Worm (Caenorhabditis elegans) whole organism, L3 larva: ENCODE results near the gene T24D5.2.

Source experiments
- R02D3.7 ChIP-seq: fragments of 150-350 bp; optimal IDR thresholded peaks from 2 replicates; lab custom pipeline; 2014; ENCODE audit warnings: missing biosample characterization, missing genetic modification characterization
- ZK546.5 ChIP-seq: sonication (generic microtip); optimal IDR thresholded peaks from 2 replicates; lab custom pipeline; 2017; ENCODE audit warnings: missing biosample characterization, missing genetic modification characterization
- aly-2 ChIP-seq: fragments of 150-350 bp; optimal IDR thresholded peaks from 2 replicates; lab custom pipeline; 2014; ENCODE audit warnings: missing biosample characterization, missing genetic modification characterization
- ama-1 ChIP-seq: fragments of 150-350 bp; optimal IDR thresholded peaks from 2 replicates; lab custom pipeline; 2018
- ceh-16 ChIP-seq: sonication (generic microtip); optimal IDR thresholded peaks from 2 replicates; lab custom pipeline; 2017; ENCODE audit warnings: missing biosample characterization, missing genetic modification characterization
- ceh-28 ChIP-seq: fragments of 150-350 bp; optimal IDR thresholded peaks from 2 replicates; lab custom pipeline; 2014; ENCODE audit warnings: missing biosample characterization, missing genetic modification reagents, missing genetic modification characterization
- ceh-9 ChIP-seq: sonication (generic microtip); optimal IDR thresholded peaks from 2 replicates; lab custom pipeline; 2018; ENCODE audit warnings: missing biosample characterization, missing genetic modification characterization
- daf-12 ChIP-seq: fragments of 150-350 bp; optimal IDR thresholded peaks from 2 replicates; lab custom pipeline; 2014; ENCODE audit warnings: missing biosample characterization, missing genetic modification reagents, missing genetic modification characterization
- egl-5 ChIP-seq: fragments of 150-350 bp; optimal IDR thresholded peaks from 2 replicates; lab custom pipeline; 2017; ENCODE audit warnings: missing biosample characterization, missing genetic modification reagents, missing genetic modification characterization, inconsistent platforms
- elt-2 ChIP-seq: sonication (generic microtip); optimal IDR thresholded peaks from 2 replicates; lab custom pipeline; 2016; ENCODE audit warnings: missing genetic modification reagents, mild to moderate bottlenecking, missing genetic modification characterization, missing compliant biosample characterization
- elt-3 ChIP-seq, 3 experiments: fragments of 150-350 bp in 1 of 3; sonication (generic microtip) in 2 of 3; optimal IDR thresholded peaks; 2 replicates in 2 of 3; 4 replicates in 1 of 3; lab custom pipeline; 2014 to 2017; ENCODE audit warnings: missing biosample characterization in 3 of 3, missing genetic modification characterization in 3 of 3
- fkh-10 ChIP-seq: sonication (generic microtip); optimal IDR thresholded peaks from 2 replicates; lab custom pipeline; 2017; ENCODE audit warnings: missing biosample characterization, missing genetic modification reagents, missing genetic modification characterization
- fkh-2 ChIP-seq: fragments of 150-350 bp; optimal IDR thresholded peaks from 2 replicates; lab custom pipeline; 2014; ENCODE audit warnings: missing biosample characterization, missing genetic modification reagents, missing genetic modification characterization
- hmg-11 ChIP-seq: sonication (generic microtip); optimal IDR thresholded peaks from 2 replicates; lab custom pipeline; 2016; ENCODE audit warnings: missing genetic modification characterization, missing compliant biosample characterization
- lin-15B ChIP-seq: fragments of 150-350 bp; optimal IDR thresholded peaks from 2 replicates; lab custom pipeline; 2014; ENCODE audit warnings: missing biosample characterization, missing genetic modification characterization
- lin-39 ChIP-seq: fragments of 150-350 bp; optimal IDR thresholded peaks from 2 replicates; lab custom pipeline; 2018; ENCODE audit warnings: missing biosample characterization, missing genetic modification reagents, missing genetic modification characterization
- lsy-12 ChIP-seq: sonication (generic microtip); optimal IDR thresholded peaks from 2 replicates; lab custom pipeline; 2016; ENCODE audit warnings: mild to moderate bottlenecking, missing genetic modification characterization, missing compliant biosample characterization
- mdl-1 ChIP-seq: fragments of 150-350 bp; optimal IDR thresholded peaks from 2 replicates; lab custom pipeline; 2014; ENCODE audit warnings: missing biosample characterization, missing genetic modification characterization
- mml-1 ChIP-seq: fragments of 150-350 bp; sonication (generic microtip); optimal IDR thresholded peaks from 3 replicates; lab custom pipeline; 2014; ENCODE audit warnings: missing biosample characterization, missing genetic modification characterization
- nfya-1 ChIP-seq: sonication (generic microtip); optimal IDR thresholded peaks from 2 replicates; lab custom pipeline; 2017; ENCODE audit warnings: missing genetic modification characterization, mild to moderate bottlenecking, missing compliant biosample characterization, antibody characterized with exemption, moderate library complexity; ENCODE audit not compliant: insufficient read depth
- nhr-11 ChIP-seq: fragments of 150-350 bp; optimal IDR thresholded peaks from 2 replicates; lab custom pipeline; 2014; ENCODE audit warnings: missing biosample characterization, missing genetic modification characterization
- nhr-12 ChIP-seq: fragments of 150-350 bp; optimal IDR thresholded peaks from 2 replicates; lab custom pipeline; 2014; ENCODE audit warnings: missing biosample characterization, missing genetic modification characterization
- nhr-23 ChIP-seq: fragments of 150-350 bp; optimal IDR thresholded peaks from 2 replicates; lab custom pipeline; 2014; ENCODE audit warnings: missing biosample characterization, missing genetic modification reagents, missing genetic modification characterization
- nhr-237 ChIP-seq: fragments of 150-350 bp; optimal IDR thresholded peaks from 2 replicates; lab custom pipeline; 2014; ENCODE audit warnings: missing biosample characterization, missing genetic modification characterization
- nhr-25 ChIP-seq: sonication (generic microtip); optimal IDR thresholded peaks from 2 replicates; lab custom pipeline; 2017; ENCODE audit warnings: missing biosample characterization, missing genetic modification characterization
- nhr-43 ChIP-seq: sonication (generic microtip); optimal IDR thresholded peaks from 2 replicates; lab custom pipeline; 2016; ENCODE audit warnings: mild to moderate bottlenecking, missing genetic modification characterization, missing compliant biosample characterization; ENCODE audit not compliant: poor library complexity, severe bottlenecking
- nhr-67 ChIP-seq: fragments of 150-350 bp; optimal IDR thresholded peaks from 2 replicates; lab custom pipeline; 2014; ENCODE audit warnings: missing biosample characterization, missing genetic modification characterization
- nhr-77 ChIP-seq: fragments of 150-350 bp; optimal IDR thresholded peaks from 2 replicates; lab custom pipeline; 2014; ENCODE audit warnings: missing biosample characterization, missing genetic modification characterization
- pha-4 ChIP-seq: fragments of 150-350 bp; optimal IDR thresholded peaks from 2 replicates; lab custom pipeline; 2014; ENCODE audit warnings: missing biosample characterization, missing genetic modification reagents, missing genetic modification characterization
- pqm-1 ChIP-seq: fragments of 150-350 bp; optimal IDR thresholded peaks from 2 replicates; lab custom pipeline; 2017; ENCODE audit warnings: missing biosample characterization, missing genetic modification characterization, inconsistent platforms
- skn-1 ChIP-seq: fragments of 150-350 bp; optimal IDR thresholded peaks from 2 replicates; lab custom pipeline; 2014; ENCODE audit warnings: missing biosample characterization, missing genetic modification characterization
- snpc-4 ChIP-seq: fragments of 150-350 bp; optimal IDR thresholded peaks from 2 replicates; lab custom pipeline; 2014; ENCODE audit warnings: missing biosample characterization, missing genetic modification characterization
- unc-39 ChIP-seq: sonication (generic microtip); optimal IDR thresholded peaks from 4 replicates; lab custom pipeline; 2017; ENCODE audit warnings: missing biosample characterization, missing genetic modification characterization
- unc-62 ChIP-seq: fragments of 150-350 bp; sonication (generic microtip); optimal IDR thresholded peaks from 4 replicates; lab custom pipeline; 2014; ENCODE audit warnings: missing biosample characterization, missing genetic modification reagents, missing genetic modification characterization
- zag-1 ChIP-seq: fragments of 150-350 bp; optimal IDR thresholded peaks from 2 replicates; lab custom pipeline; 2014; ENCODE audit warnings: missing biosample characterization, missing genetic modification characterization
- ztf-4 ChIP-seq: fragments of 150-350 bp; optimal IDR thresholded peaks from 2 replicates; lab custom pipeline; 2014; ENCODE audit warnings: missing biosample characterization, missing genetic modification characterization

Gene T24D5.2

ce11 chrX:12586352-12586751 lies at the start of gene T24D5.2:
Gene T24D5.2 (minus strand): TSS chrX:12586452.
- no peak for TF ChIP-seq nhr-11 (tag; lab: Kevin White, UChicago)
- no peak for TF ChIP-seq ama-1 (lab: Kevin White, UChicago)
- no peak for TF ChIP-seq R02D3.7 (tag; lab: Kevin White, UChicago)
- TF ChIP-seq mml-1 (tag; lab: Kevin White, UChicago), result no peak
- TF ChIP-seq nhr-237, result no peak
- no peak for TF ChIP-seq nhr-77 (tag; lab: Kevin White, UChicago)
- no peak for TF ChIP-seq lin-39 (tag; lab: Kevin White, UChicago)
- TF ChIP-seq hmg-11, result no peak
- TF ChIP-seq nhr-43, result no peak
- no peak for TF ChIP-seq nhr-12
- TF ChIP-seq snpc-4, result no peak
- TF ChIP-seq egl-5 (tag; lab: Kevin White, UChicago), result no peak
- TF ChIP-seq nhr-25 (tag; lab: Kevin White, UChicago), result no peak

- no peak for TF ChIP-seq nhr-67 (tag; lab: Kevin White, UChicago)
- TF ChIP-seq nhr-23, result peak; percentile 73
- peak; percentile 6 for TF ChIP-seq hmg-11
- peak; percentile 71 for TF ChIP-seq nhr-25 (tag; lab: Kevin White, UChicago)
- TF ChIP-seq skn-1 (tag; lab: Kevin White, UChicago), result no peak
- no peak for TF ChIP-seq unc-39 (tag; lab: Kevin White, UChicago)
- peak; percentile 50 for TF ChIP-seq lin-15B (tag; lab: Kevin White, UChicago)
- peak; percentile 78 for TF ChIP-seq pqm-1
- TF ChIP-seq nfya-1 (tag; lab: Kevin White, UChicago), result peak; percentile 60
- peak; percentile 57 for TF ChIP-seq lsy-12 (tag; lab: Kevin White, UChicago)
- TF ChIP-seq nhr-11 (tag; lab: Kevin White, UChicago), result no peak
- TF ChIP-seq ceh-28 (tag; lab: Kevin White, UChicago), result no peak
- no peak for TF ChIP-seq ama-1 (lab: Kevin White, UChicago)
- no peak for TF ChIP-seq ZK546.5
- no peak for TF ChIP-seq mdl-1
- no peak for TF ChIP-seq aly-2
- no peak for TF ChIP-seq lin-39 (tag; lab: Kevin White, UChicago)
- TF ChIP-seq elt-2 (tag; lab: Kevin White, UChicago), result peak; percentile 74
- peak; percentile 97 for TF ChIP-seq pha-4
- peak; percentile 48 for TF ChIP-seq snpc-4
Measured at ce11 chrX:12635010-12635409, 48.8 kb upstream of the T24D5.2 start.

DNA sequence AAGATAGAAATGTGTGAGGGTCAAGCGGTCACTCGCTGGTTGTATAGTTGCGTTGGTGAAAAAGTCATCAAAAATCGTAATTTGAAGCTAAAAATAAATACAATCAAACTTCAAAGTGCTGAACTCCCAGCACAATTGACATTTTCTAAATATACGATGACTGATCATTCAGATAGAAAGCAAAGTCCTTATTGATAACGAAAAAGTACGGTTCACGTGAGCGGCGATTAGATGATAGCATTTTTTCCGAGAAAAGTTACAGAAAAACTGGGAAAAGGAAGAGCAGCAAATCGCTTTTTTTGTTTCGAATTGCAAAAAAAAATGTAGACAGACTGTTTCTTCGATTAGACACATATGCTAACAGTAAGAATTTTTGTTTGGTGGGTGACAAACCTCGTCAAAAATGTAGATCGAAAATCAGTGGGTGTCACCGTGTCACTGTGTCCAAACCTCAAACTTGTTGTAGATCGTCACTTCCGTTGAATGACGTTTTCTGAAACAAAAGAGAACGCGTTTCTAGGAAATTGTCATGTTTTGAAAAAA lies 47.7 kb upstream of the T24D5.2 start, which contains the start of gene ivns-1:
ivns-1 (minus strand) TSS at position 493 of the 543 bp plus-strand sequence.
- TF ChIP-seq zag-1 (tag; lab: Kevin White, UChicago), result no peak
- TF ChIP-seq ceh-9 (tag; lab: Kevin White, UChicago), result no peak
- no peak for TF ChIP-seq unc-62 (GFP tag; lab: Kevin White, UChicago)
- no peak for TF ChIP-seq ZK546.5
- peak; percentile 68 for TF ChIP-seq pqm-1
- TF ChIP-seq mdl-1, result no peak
- no peak for TF ChIP-seq daf-12 (tag; lab: Kevin White, UChicago)
- peak; percentile 11 for TF ChIP-seq pha-4
- peak; percentile 77 for TF ChIP-seq elt-2 (tag; lab: Kevin White, UChicago)
- no peak for TF ChIP-seq ztf-4 (tag; lab: Kevin White, UChicago)
- no peak for TF ChIP-seq mml-1 (tag; lab: Kevin White, UChicago)
- TF ChIP-seq fkh-2 (tag; lab: Kevin White, UChicago), result no peak

- TF ChIP-seq elt-3 (tag; optimal IDR thresholded peaks at IDR 0.05; lab: Kevin White, UChicago) (no peak), nhr-77 (tag; lab: Kevin White, UChicago) (no peak), fkh-10 (peak; percentile 49)
Measured at ce11 chrX:12632657-12633056, 46.4 kb upstream of the T24D5.2 start.

DNA sequence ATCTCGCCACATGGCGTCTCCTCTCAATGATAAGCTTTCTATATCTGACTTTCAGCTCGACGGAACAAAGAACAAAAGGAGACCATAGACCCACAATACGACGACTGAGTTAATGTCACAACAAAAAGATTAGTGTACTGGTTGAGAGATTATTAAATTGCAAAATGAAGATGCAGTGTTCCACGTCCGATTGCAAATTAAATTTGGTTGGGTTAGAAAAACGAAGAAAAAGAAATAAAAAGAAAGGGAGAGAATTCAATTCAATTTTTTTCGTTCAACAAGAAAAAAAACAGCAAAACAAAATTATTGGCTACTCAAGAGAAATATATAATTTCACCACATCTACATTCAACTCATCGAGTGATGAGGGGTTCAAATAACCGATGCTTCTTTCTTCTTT lies 45.2 kb upstream of the T24D5.2 start:
- TF ChIP-seq ceh-16 (tag; lab: Kevin White, UChicago) (no peak), nfya-1 (tag; lab: Kevin White, UChicago) (no peak), fkh-10 (peak; percentile 65), aly-2 (no peak)
